Worm (Caenorhabditis elegans): Measurements from ENCODE around the gene C14A4.6.
A peak's percentile ranks its signal among the peaks of the same experiment; 100 is the strongest.

The C14A4.6 gene

DNA sequence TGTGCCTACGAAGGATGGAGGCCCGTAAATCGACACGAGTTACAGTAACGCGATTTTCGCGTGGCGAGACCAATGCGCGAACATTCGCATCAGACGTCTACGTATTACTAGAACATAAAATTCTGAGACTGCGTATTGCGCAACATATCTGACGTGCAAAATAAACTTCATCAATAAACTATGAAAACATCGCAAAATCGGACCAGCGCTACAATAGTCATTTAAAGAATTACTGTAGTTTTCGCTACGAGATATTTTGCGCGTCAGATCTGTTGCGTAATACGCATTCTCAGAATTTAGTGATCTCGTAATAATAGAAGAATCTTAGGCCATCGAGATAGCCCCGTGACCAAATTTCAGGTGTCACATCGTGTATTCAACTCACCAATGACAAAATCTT, 264 bp downstream of the C14A4.6 start:
- no peak for TF ChIP-seq unc-62 (GFP tag; optimal IDR thresholded peaks at IDR 0.05)

DNA sequence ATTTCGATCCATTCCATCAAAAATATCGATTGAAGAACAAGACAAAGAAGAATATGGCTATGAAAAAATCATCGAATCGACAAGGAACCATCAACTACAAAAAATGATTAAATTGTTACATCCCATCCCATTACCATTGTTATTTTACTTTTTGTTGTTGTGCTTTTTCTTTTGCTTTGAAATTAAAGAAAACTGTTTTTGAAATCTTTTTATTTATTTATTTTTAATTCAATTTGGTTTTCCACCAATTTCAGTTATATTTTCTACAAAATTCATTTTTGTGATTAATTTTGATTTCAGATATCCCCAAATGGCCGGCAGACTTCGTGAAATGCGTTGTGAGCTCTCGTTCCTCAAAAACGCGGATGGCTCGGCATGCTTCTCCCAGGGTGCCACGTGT, 2.1 kb downstream of the C14A4.6 start, which contains the start of gene crn-5:
Gene crn-5 (plus strand): TSS at position 301 of the 400 bp plus-strand sequence.
- no peak for TF ChIP-seq unc-62 (GFP tag; optimal IDR thresholded peaks at IDR 0.05)

DNA sequence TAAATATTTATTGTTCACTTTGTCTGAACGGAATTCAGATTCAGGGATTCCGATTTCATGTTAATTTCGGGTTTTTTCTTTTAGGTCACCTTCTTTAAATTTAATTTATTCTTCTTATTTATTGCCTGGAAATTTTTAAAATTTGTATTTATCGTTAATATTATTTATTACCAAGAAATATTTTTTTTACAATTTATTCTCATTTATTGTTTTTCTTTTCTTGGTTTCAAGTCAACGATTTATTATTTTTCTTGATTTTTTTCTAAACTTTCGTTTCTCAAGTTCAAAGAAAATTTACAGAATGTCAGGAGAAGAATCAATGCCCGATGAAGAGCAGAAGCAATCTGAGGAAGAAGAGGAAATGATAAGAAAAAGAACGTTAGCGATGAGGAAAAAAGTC, 6.8 kb downstream of the C14A4.6 start, which contains the start of gene crn-3:
Gene crn-3 (plus strand): TSS at position 301 of the 400 bp plus-strand sequence.
- no peak for TF ChIP-seq unc-62 (GFP tag; optimal IDR thresholded peaks at IDR 0.05)

DNA sequence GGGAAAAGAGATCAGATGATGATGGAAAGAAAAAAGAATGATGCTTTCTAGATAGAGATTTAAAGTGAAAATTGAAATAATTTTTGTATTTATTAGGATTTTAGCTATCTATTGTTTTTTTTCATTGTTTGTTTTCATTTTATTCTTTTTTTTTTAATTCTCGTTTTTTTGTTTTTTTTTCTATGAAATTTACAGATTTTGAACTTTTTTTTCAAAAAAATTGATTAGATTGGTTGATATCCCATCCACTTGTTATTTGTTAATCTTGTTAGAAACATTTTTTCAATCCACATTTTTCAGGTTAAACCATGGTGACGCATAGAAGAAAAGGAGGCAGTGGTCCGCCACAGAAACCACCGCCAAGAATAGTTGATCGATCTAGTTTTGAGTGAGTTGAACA, 10.5 kb downstream of the C14A4.6 start, which contains the start of gene algn-9:
Gene algn-9 (plus strand): TSS at position 301 of the 400 bp plus-strand sequence.
- TF ChIP-seq unc-62 (GFP tag; optimal IDR thresholded peaks at IDR 0.05), result no peak

DNA sequence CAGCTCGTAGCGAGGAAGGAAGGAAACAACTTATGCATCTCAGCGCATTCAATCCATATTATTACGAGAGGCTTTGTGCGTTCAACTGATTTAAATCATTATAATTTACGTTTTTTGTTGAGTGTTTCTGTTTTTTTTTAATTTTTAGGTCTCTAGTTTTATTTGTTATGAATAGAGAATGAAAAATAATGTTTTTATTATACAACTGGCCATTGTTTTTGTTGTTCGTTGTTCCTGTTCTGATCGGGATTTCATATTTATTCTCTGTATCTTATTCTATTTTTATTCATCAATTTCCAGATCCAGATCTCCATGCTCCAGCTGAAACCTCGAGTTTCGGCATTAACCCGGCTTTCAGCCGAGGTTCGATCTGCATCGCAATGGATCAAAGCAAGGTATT, 12.3 kb downstream of the C14A4.6 start, which contains the start of gene mrps-22:
Gene mrps-22 (plus strand): TSS at position 301 of the 400 bp plus-strand sequence.
- no peak for TF ChIP-seq unc-62 (GFP tag; optimal IDR thresholded peaks at IDR 0.05)

DNA sequence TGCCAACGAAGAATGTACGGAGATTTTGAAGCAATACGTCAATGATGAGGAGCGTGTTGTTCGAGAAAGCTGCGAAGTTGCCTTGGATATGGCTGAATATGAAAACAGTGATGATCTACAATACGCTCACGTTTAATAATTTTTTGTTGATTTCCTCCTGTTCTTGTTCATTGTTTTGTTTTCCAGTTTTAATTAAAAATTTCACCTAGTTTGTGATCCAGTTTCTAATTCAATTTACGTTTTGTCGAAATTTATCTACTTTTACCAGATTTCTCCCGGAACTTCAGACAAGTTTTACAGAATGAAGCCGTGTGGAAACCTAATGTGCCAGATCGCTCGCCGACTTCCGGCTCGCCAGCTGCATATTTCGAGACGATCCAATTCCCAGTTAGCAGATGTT, 13.7 kb downstream of the C14A4.6 start, which contains the start of gene dap-3:
Gene dap-3 (plus strand): TSS at position 301 of the 400 bp plus-strand sequence.
- TF ChIP-seq unc-62 (GFP tag; optimal IDR thresholded peaks at IDR 0.05), result no peak

DNA sequence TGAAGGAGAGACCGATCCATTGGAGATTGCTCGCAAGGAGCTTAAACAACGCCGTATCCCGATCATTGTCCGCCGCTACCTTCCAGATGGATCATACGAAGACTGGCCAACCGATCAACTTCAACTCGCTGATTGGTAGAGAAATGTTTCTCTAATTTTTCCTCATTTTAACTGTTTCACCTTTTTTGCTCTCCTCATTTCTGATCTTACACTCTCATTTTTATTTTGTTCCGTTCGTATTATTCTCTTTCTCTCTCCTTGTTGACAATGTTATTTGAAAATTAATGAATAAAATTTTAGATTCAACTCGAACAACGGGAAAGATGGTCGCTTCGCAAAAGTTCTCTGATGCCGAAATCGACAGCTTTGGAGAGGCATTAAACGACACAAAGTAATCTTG, 14.9 kb downstream of the C14A4.6 start, which contains the start of gene dohh-1:
Gene dohh-1 (plus strand): TSS at position 301 of the 400 bp plus-strand sequence.
- TF ChIP-seq unc-62 (GFP tag; optimal IDR thresholded peaks at IDR 0.05), result no peak

DNA sequence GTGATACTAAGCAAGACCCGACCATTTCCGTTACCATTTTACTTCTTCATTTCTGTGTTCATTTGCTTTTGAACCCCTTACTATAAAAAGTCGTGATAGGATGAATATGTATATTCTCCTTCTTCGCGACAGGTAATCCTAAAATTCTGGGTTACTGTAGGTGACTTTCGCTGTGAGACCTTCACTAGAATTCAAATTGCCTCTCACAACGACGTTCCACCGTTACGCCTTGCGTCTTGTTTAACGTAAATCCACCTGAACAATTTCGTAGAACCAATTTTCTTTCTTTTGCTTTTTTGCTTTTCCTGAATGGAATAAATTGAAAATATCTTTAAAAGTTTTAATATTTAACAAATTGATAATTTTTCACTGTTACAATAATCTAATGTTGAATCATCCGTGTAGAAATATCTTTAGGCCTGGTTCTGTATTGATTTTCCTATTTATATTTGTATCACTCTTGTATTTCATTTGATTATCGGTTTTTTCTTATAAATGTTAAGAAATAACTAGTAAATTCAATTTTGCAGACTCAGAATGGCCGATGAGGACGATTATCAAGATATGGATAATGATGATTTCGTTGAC, 15.6 kb downstream of the C14A4.6 start, which contains the start of gene rpb-6:
Gene rpb-6 (plus strand): TSS at position 538 of the 588 bp plus-strand sequence.
- no peak for TF ChIP-seq unc-62 (GFP tag; optimal IDR thresholded peaks at IDR 0.05)

DNA sequence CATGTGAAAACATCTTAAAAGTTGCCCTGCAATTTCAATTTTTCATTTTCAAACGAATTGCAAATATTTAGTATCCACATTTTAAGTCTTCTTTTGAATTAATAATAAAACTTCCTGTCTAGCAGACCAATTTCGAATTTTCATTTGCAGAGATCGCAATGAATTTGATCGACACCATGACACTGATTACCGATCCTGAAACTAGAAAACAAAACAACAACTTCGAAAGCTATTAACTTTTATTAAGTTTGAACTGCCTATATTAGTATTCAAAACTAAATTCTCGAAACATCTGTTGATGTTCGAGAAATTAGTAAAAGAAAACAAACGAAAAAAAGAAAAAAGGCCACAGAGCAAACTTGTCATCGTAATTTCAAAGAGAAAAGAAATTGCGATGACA, 20.4 kb downstream of the C14A4.6 start:
- no peak for TF ChIP-seq unc-62 (GFP tag; optimal IDR thresholded peaks at IDR 0.05)

DNA sequence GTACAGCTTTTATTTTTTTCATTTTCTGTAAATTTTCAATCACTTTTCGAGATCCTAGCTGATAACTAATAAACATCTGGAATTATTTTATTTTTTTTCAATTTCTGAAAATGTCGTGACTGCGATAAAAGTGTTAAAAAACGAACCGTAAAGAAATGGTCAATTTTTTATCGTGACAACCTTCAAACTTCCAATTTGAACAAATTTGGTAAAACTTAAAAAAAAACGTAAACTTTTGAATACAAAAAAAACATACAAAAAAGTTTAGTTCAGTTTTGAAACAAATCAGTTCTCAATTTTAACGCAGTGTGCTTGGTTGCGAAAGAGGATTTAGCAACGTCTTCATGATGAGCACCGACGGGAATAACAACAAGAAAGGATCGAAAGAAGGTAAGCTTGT, 22.6 kb downstream of the C14A4.6 start, which contains the start of gene C06A1.3:
Gene C06A1.3 (plus strand): TSS at position 301 of the 400 bp plus-strand sequence.
- TF ChIP-seq unc-62 (GFP tag; optimal IDR thresholded peaks at IDR 0.05), result no peak

DNA sequence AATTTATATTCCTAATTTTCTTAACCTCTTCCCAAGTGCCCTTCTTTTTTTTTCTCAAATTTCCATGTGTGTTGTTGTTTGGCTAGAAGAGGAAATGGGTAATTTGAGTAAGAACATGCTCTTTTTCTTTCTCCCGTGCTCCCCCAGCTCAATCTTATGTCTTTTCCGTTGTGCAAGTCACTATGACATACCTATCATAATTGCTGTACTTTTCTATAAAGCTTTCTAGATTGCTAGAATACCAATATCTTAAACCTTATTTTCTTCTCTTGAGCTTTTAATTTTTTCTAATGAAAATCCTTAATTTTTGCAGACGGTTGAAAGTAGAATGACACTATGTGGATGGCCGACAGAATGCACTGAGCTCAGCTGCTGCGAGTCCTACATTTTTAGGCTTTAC, 24.3 kb downstream of the C14A4.6 start, which contains the start of gene txt-13:
Gene txt-13 (plus strand): TSS at position 301 of the 400 bp plus-strand sequence.
- no peak for TF ChIP-seq unc-62 (GFP tag; optimal IDR thresholded peaks at IDR 0.05)

DNA sequence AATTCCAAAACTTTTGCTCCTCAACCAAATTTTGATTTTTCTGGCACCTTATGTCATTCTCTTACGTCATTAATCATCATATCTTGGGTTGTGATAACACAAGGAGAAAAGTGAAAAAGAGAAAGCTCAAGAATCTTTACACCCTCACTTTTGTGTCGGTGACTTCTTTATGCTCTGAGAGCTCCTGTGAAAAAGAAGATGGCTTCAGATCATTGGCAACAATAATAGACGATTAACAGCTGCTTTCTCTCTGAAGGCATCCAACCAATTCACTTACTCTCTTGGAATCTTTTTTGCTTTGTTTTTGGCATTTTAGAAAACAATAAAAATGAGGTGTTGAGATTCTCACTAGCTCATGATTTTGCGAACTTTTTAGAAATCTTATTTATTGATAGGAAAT, 25.1 kb downstream of the C14A4.6 start:
- TF ChIP-seq unc-62 (GFP tag; optimal IDR thresholded peaks at IDR 0.05), result no peak

DNA sequence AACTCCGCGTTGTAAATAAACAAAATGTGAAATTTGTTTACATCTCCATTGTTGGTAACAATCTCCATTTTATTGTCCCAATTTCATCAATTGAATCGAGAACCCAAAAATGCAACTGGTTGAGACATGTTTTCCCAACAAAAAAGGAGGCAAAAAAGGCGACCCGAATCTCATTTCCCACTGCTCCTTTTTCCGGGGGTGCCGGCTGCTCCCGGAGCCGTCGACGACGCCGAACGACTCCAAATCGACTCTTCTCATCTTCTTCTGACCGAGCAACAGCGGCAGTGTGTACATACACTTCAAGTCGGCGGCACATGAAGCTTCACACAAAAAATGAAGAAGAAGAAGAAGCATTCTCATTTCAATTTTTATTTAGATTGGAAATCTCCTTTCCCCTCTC, 28.1 kb downstream of the C14A4.6 start:
- TF ChIP-seq unc-62 (GFP tag; optimal IDR thresholded peaks at IDR 0.05), result no peak

DNA sequence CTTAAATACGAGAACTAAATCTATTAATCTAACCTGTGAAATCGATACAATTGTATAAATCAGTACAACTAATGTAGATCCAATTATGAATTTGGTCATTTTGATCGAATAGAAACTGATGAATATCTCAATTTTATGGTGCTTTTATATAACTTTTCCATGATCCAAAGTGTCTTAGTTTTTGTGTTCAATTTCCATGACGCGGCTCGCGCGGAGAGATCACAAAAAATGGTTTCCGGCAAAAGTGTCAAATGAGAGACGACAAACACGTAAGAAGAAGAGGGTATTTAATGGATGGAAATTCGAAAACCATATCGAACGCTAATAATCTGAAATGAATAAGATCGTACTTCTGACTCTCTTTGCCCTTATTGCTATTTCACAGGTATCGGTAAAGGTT, 30.0 kb downstream of the C14A4.6 start, which contains the start of the genes C06A1.6 and C06A1.7:
Gene C06A1.6 (minus strand): TSS at position 101 of the 400 bp plus-strand sequence.
Gene C06A1.7 (plus strand): TSS at position 314 of the 400 bp plus-strand sequence.
- no peak for TF ChIP-seq unc-62 (GFP tag; optimal IDR thresholded peaks at IDR 0.05)

DNA sequence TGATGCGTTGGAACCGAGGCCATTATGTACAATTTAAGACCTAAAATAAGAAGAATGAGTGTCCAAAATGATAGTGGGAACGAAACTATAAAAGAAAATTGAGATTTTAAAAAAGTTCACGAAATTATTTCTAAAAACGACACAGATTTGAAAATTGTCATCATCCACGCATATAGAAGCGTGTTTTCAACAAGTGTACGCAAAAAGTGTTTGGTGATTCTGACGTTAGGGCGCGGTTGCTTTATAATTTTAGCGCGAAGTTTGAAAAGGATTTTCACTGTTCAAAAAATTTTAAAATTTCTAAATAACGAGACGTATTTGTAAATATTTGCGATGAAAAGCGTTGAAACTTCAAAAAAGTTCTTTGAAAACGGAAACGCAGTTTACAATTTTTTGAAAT, 31.2 kb downstream of the C14A4.6 start, which contains the start of gene cdc-48.1:
Gene cdc-48.1 (minus strand): TSS at position 40 of the 400 bp plus-strand sequence.
- TF ChIP-seq unc-62 (GFP tag; optimal IDR thresholded peaks at IDR 0.05), result peak; percentile 74

DNA sequence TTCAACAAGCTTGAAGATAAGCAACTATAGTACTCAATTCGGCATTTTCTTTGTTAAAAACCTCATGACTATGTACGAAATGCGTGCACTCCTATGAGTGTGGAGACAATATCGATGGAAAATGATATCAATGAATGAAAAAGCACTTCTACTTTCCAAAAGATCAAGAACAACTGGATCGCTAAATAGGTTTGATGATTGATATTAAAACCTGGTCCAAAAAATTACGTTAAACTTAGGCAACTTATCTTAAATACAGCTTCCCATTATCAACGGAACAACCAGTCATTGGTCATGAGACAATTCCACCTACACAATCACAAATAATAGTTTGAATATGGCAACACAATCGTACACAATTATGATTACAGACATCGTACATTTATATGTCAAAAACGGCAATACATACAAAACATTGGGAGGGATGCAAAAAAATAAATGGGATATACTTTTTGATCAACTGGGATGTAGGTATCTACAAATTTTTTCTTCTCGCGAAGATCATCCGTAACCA, 34.8 kb downstream of the C14A4.6 start:
- no peak for TF ChIP-seq unc-62 (GFP tag; optimal IDR thresholded peaks at IDR 0.05)

DNA sequence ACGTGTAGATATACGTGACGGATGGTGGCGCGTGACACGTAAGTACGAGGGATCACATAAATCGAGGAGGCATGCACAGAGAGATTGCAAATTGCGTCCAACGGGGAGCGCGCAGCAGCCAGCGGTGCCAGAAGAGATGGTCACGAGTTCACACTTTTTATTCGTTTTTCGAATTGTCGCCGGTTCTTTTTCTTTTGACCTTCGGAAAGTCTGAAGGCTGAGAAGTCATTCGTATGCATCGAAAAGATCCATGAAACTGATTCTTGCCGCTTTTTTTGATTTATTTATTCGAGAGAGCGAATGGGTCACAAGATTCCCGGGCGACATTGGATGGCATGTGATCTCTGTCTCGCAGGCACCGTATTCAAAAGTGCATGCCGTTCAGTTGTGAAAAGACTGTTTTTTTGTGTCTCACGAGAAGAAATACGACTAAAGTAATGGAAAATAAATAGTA, 35.6 kb downstream of the C14A4.6 start:
- TF ChIP-seq unc-62 (GFP tag; optimal IDR thresholded peaks at IDR 0.05), result no peak
